Worm (Caenorhabditis elegans) whole organism, midembryonic: Measurements from ENCODE around the gene fbxc-49.

Experiments used
- T22C8.4 ChIP-seq: fragments of 200-800 bp; sonication (Bioruptor generic); IDR thresholded peaks from 2 replicates; pipeline ENCODE4 v1.3.6; 2022; ENCODE audit warnings: missing genetic modification characterization, missing compliant biosample characterization
- cog-1 ChIP-seq: sonication (generic microtip); optimal IDR thresholded peaks from 2 replicates; lab custom pipeline; 2016; ENCODE audit warnings: missing genetic modification characterization, missing compliant biosample characterization
- flt-1 ChIP-seq: fragments of 200-800 bp; sonication (Bioruptor generic); IDR thresholded peaks from 2 replicates; pipeline ENCODE4 v1.3.6; 2022; ENCODE audit warnings: missing genetic modification characterization, missing compliant biosample characterization
- klf-2 ChIP-seq: fragments of 200-800 bp; sonication (Bioruptor generic); conservative IDR thresholded peaks from 2 replicates; pipeline ENCODE4 v1.3.6; 2022; ENCODE audit warnings: missing genetic modification reagents, missing genetic modification characterization, missing compliant biosample characterization
- med-1 ChIP-seq: sonication (generic microtip); optimal IDR thresholded peaks from 2 replicates; lab custom pipeline; 2017; ENCODE audit warnings: missing genetic modification characterization, mild to moderate bottlenecking, missing compliant biosample characterization, antibody characterized with exemption, missing genetic modification reagents; ENCODE audit not compliant: insufficient read depth
- ref-1 ChIP-seq: fragments of 200-800 bp; sonication (Bioruptor generic); conservative IDR thresholded peaks from 2 replicates; pipeline ENCODE4 v1.3.6; 2022; ENCODE audit warnings: missing genetic modification reagents, missing genetic modification characterization, missing compliant biosample characterization
- tab-1 ChIP-seq: fragments of 200-800 bp; sonication (Bioruptor generic); IDR thresholded peaks from 2 replicates; pipeline ENCODE4 v1.3.6; 2022; ENCODE audit warnings: missing genetic modification characterization, missing compliant biosample characterization
- ztf-23 ChIP-seq: fragments of 200-800 bp; sonication (Bioruptor generic); IDR thresholded peaks from 2 replicates; pipeline ENCODE4 v1.3.6; 2022; ENCODE audit warnings: missing genetic modification reagents, missing genetic modification characterization, missing compliant biosample characterization
- ztf-29 ChIP-seq: fragments of 200-800 bp; sonication (Bioruptor generic); IDR thresholded peaks from 2 replicates; pipeline ENCODE4 v1.3.6; 2022; ENCODE audit warnings: missing genetic modification reagents, missing genetic modification characterization, missing compliant biosample characterization

- TF ChIP-seq T22C8.4 (GFP tag; lab: Robert Waterston, UW) (no peak), flt-1 (no peak), klf-2 (GFP tag; lab: Robert Waterston, UW) (no peak), ztf-29 (GFP tag; lab: Robert Waterston, UW) (no peak), med-1 (GFP tag; lab: Kevin White, UChicago) (no peak), tab-1 (no peak), ref-1 (GFP tag; lab: Robert Waterston, UW) (no peak), cog-1 (tag; lab: Kevin White, UChicago) (no peak), ztf-23 (no peak)
Measured at ce11 chrII:2051372-2051771, 32.6 kb upstream of the fbxc-49 start, which contains the start of gene fbxb-35.
